Fruit fly (Drosophila melanogaster) whole organism, embryonic: ENCODE data around the gene CG6700.

Experiments used
- Atf-2 ChIP-seq: fragments of 200-800 bp; sonication (Bioruptor generic); optimal IDR thresholded peaks from 2 replicates; lab custom pipeline; 2016; ENCODE audit warnings: missing biosample characterization, missing genetic modification characterization
- CG8944 ChIP-seq: fragments of 200-800 bp; sonication (Bioruptor generic); optimal IDR thresholded peaks from 3 replicates; lab custom pipeline; 2016; ENCODE audit warnings: missing biosample characterization, missing genetic modification characterization
- Rfx ChIP-seq: fragments of 200-800 bp; sonication (Bioruptor generic); IDR thresholded peaks from 2 replicates; pipeline ENCODE4 v1.3.6; 2022; ENCODE audit warnings: missing biosample characterization, missing genetic modification characterization
- abd-A ChIP-seq: fragments of 200-800 bp; sonication (Bioruptor generic); optimal IDR thresholded peaks from 3 replicates; lab custom pipeline; 2019; ENCODE audit warnings: missing biosample characterization, mild to moderate bottlenecking, missing genetic modification characterization, moderate library complexity
- sisA ChIP-seq: fragments of 200-800 bp; sonication (Bioruptor generic); IDR thresholded peaks from 2 replicates; pipeline ENCODE4 v1.3.6; 2022; ENCODE audit warnings: missing biosample characterization, missing genetic modification characterization

DNA sequence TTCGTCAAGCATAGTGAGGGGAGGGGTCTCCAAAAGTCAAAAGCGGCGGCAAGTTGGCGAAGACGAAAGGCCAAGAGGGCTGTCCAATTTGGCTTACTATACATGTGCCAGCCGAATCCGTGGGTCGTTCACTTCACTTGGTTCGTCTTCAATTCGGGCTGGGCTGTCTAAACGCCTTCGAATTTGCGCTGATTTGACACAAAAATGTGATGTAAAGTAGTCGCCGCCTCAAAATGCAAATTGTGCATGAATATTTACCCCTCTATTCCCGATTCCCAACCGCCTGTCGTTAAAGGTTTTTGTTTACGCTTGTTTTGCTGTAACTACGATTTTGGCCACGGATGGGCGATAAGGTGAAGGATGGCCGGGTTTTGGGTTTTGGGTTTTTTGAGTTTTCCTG is 46.7 kb downstream of the CG6700 start:
- TF ChIP-seq sisA (no peak), CG8944 (GFP tag; lab: Kevin White, UChicago) (no peak), abd-A (tag; lab: Kevin White, UChicago) (no peak), Atf-2 (GFP tag; lab: Kevin White, UChicago) (no peak), Rfx (GFP tag; lab: Robert Waterston, UW) (no peak)
